Fruit fly (Drosophila melanogaster): ENCODE measurements around the gene CG9328.

- no peak for TF ChIP-seq fd96Ca (GFP tag; IDR thresholded peaks at IDR 0.05)
- no peak for TF ChIP-seq rn (GFP tag; IDR thresholded peaks at IDR 0.05)
- TF ChIP-seq CG13204 (GFP tag; optimal IDR thresholded peaks at IDR 0.05): no peak
- no peak for TF ChIP-seq CG34367 (tag; optimal IDR thresholded peaks at IDR 0.05)
- no peak for TF ChIP-seq CG15710 (tag; optimal IDR thresholded peaks at IDR 0.05)
- no peak for TF ChIP-seq Snoo (tag; optimal IDR thresholded peaks at IDR 0.05)
These were observed 20.9 kb downstream of the CG9328 start, which contains the start of gene CheB38a for dm6 chr2L:20818432-20818831.

Data from whole organism, pupa.